Worm (Caenorhabditis elegans) whole organism, late embryonic: ENCODE data around the gene T28D6.3.
A peak's percentile ranks its signal among the peaks of the same experiment; 100 is the strongest.

Experiments used
- K02D7.2 ChIP-seq: sonication (generic microtip); optimal IDR thresholded peaks from 2 replicates; lab custom pipeline; 2017; ENCODE audit warnings: mild to moderate bottlenecking, missing genetic modification characterization, missing compliant biosample characterization
- K09A11.1 ChIP-seq: sonication (generic microtip); optimal IDR thresholded peaks from 2 replicates; lab custom pipeline; 2017; ENCODE audit warnings: antibody characterized with exemption, mild to moderate bottlenecking, missing genetic modification characterization, missing compliant biosample characterization; ENCODE audit not compliant: insufficient read depth
- T23F11.4 ChIP-seq: fragments of 200-800 bp; sonication (Bioruptor generic); optimal IDR thresholded peaks from 2 replicates; lab custom pipeline; 2018; ENCODE audit warnings: mild to moderate bottlenecking, missing genetic modification characterization, missing compliant biosample characterization
- Y22D7AL.16 ChIP-seq: sonication (generic microtip); optimal IDR thresholded peaks from 2 replicates; lab custom pipeline; 2016; ENCODE audit warnings: missing genetic modification characterization, missing compliant biosample characterization
- ama-1 ChIP-seq: fragments of 150-350 bp; optimal IDR thresholded peaks from 2 replicates; lab custom pipeline; 2014
- ceh-18 ChIP-seq: sonication (generic microtip); optimal IDR thresholded peaks from 2 replicates; lab custom pipeline; 2016; ENCODE audit warnings: missing genetic modification characterization, missing compliant biosample characterization
- ceh-31 ChIP-seq: sonication (generic microtip); optimal IDR thresholded peaks from 2 replicates; lab custom pipeline; 2016; ENCODE audit warnings: missing genetic modification characterization, missing compliant biosample characterization
- ceh-45 ChIP-seq: fragments of 200-800 bp; sonication (Bioruptor generic); IDR thresholded peaks from 2 replicates; pipeline ENCODE4 v1.3.6; 2022; ENCODE audit warnings: missing genetic modification reagents, missing genetic modification characterization, missing compliant biosample characterization
- ceh-6 ChIP-seq: fragments of 200-800 bp; sonication (Bioruptor generic); optimal IDR thresholded peaks from 2 replicates; lab custom pipeline; 2018; ENCODE audit warnings: mild to moderate bottlenecking, missing genetic modification characterization, missing compliant biosample characterization
- dmd-4 ChIP-seq: sonication (generic microtip); optimal IDR thresholded peaks from 2 replicates; lab custom pipeline; 2016; ENCODE audit warnings: borderline replicate concordance, missing genetic modification characterization, missing compliant biosample characterization
- elt-2 ChIP-seq: sonication (generic microtip); optimal IDR thresholded peaks from 2 replicates; lab custom pipeline; 2016; ENCODE audit warnings: missing genetic modification reagents, missing genetic modification characterization, missing compliant biosample characterization
- fkh-10 ChIP-seq: fragments of 150-350 bp; optimal IDR thresholded peaks from 2 replicates; lab custom pipeline; 2014; ENCODE audit warnings: missing biosample characterization, missing genetic modification reagents, missing genetic modification characterization
- fkh-6 ChIP-seq: sonication (generic microtip); optimal IDR thresholded peaks from 2 replicates; lab custom pipeline; 2016; ENCODE audit warnings: missing genetic modification characterization, missing compliant biosample characterization
- gmeb-2 ChIP-seq: sonication (generic microtip); optimal IDR thresholded peaks from 2 replicates; lab custom pipeline; 2016; ENCODE audit warnings: missing genetic modification characterization, inconsistent platforms, missing compliant biosample characterization
- hlh-13 ChIP-seq: fragments of 200-800 bp; sonication (Bioruptor generic); optimal IDR thresholded peaks from 2 replicates; lab custom pipeline; 2018; ENCODE audit warnings: mild to moderate bottlenecking, missing genetic modification characterization, missing compliant biosample characterization
- hlh-15 ChIP-seq: sonication (generic microtip); optimal IDR thresholded peaks from 2 replicates; lab custom pipeline; 2016; ENCODE audit warnings: missing genetic modification characterization, missing compliant biosample characterization
- hlh-6 ChIP-seq: sonication (generic microtip); optimal IDR thresholded peaks from 2 replicates; lab custom pipeline; 2016; ENCODE audit warnings: missing genotype, missing genetic modification characterization, missing compliant biosample characterization
- hlh-8 ChIP-seq: sonication (generic microtip); optimal IDR thresholded peaks from 2 replicates; lab custom pipeline; 2016; ENCODE audit warnings: missing genotype, missing genetic modification characterization, missing compliant biosample characterization
- lim-6 ChIP-seq: sonication (generic microtip); optimal IDR thresholded peaks from 2 replicates; lab custom pipeline; 2016; ENCODE audit warnings: missing genetic modification characterization, missing compliant biosample characterization
- lin-11 ChIP-seq: fragments of 200-800 bp; sonication (Bioruptor generic); optimal IDR thresholded peaks from 2 replicates; lab custom pipeline; 2018; ENCODE audit warnings: mild to moderate bottlenecking, missing genetic modification characterization, missing compliant biosample characterization
- madf-2 ChIP-seq: sonication (generic microtip); optimal IDR thresholded peaks from 2 replicates; lab custom pipeline; 2017; ENCODE audit warnings: missing genetic modification characterization, missing compliant biosample characterization
- nhr-11 ChIP-seq: fragments of 150-350 bp; optimal IDR thresholded peaks from 2 replicates; lab custom pipeline; 2014; ENCODE audit warnings: missing biosample characterization, missing genetic modification characterization
- pha-2 ChIP-seq: sonication (generic microtip); optimal IDR thresholded peaks from 2 replicates; lab custom pipeline; 2017; ENCODE audit warnings: mild to moderate bottlenecking, missing genetic modification characterization, missing compliant biosample characterization
- pha-4 ChIP-seq: fragments of 150-350 bp; optimal IDR thresholded peaks from 2 replicates; lab custom pipeline; 2018; ENCODE audit warnings: missing biosample characterization, missing genetic modification reagents, missing genetic modification characterization
- pros-1 ChIP-seq: fragments of 150-350 bp; optimal IDR thresholded peaks from 2 replicates; lab custom pipeline; 2014; ENCODE audit warnings: missing biosample characterization, missing genetic modification reagents, missing genetic modification characterization
- rnt-1 ChIP-seq: sonication (generic microtip); optimal IDR thresholded peaks from 2 replicates; lab custom pipeline; 2016; ENCODE audit warnings: missing genetic modification characterization, missing compliant biosample characterization
- syd-9 ChIP-seq: sonication (generic microtip); optimal IDR thresholded peaks from 2 replicates; lab custom pipeline; 2016; ENCODE audit warnings: mild to moderate bottlenecking, missing genetic modification characterization, moderate library complexity, missing compliant biosample characterization
- tbx-2 ChIP-seq: sonication (generic microtip); optimal IDR thresholded peaks from 2 replicates; lab custom pipeline; 2016; ENCODE audit warnings: missing genetic modification characterization, missing compliant biosample characterization
- tbx-7 ChIP-seq: sonication (generic microtip); optimal IDR thresholded peaks from 2 replicates; lab custom pipeline; 2016; ENCODE audit warnings: missing genotype, missing genetic modification characterization, missing compliant biosample characterization
- unc-42 ChIP-seq: sonication (generic microtip); optimal IDR thresholded peaks from 2 replicates; lab custom pipeline; 2016; ENCODE audit warnings: missing genotype, missing genetic modification characterization, missing compliant biosample characterization
- unc-55 ChIP-seq: sonication (generic microtip); optimal IDR thresholded peaks from 2 replicates; lab custom pipeline; 2017; ENCODE audit warnings: missing biosample characterization, missing genetic modification reagents, missing genetic modification characterization
- unc-86 ChIP-seq: sonication (generic microtip); optimal IDR thresholded peaks from 2 replicates; lab custom pipeline; 2016; ENCODE audit warnings: missing genetic modification characterization, missing compliant biosample characterization

Gene T28D6.3

DNA sequence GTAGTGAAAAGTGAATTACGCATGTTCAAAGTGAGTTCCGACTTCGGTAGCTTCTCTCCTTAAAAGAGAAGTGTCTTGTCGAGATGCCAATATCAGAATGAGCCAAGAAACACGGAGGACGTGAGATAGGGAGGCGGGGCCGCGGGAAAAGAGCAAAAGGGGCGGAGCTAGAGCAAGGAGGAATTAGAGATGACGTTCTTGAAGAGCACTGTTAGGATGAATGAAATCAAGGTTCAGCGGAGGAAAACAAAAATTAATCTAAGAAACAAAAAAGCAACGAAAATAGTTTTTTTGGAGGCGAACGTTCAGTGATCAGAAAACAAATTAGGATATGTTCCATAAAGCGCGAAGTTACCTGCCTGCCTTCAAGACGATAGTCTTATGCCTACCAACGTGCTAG lies 26.6 kb downstream of the T28D6.3 start, which contains the start of gene nlp-21:
Gene nlp-21, minus strand, starts transcription at position 101 of the 400 bp plus-strand sequence.
- no peak for TF ChIP-seq madf-2 (tag; lab: Kevin White, UChicago)
- TF ChIP-seq nhr-11 (tag; lab: Kevin White, UChicago): no peak
- TF ChIP-seq hlh-8: no peak
- TF ChIP-seq ceh-45 (GFP tag; lab: Robert Waterston, UW): no peak
- no peak for TF ChIP-seq pha-2 (tag; lab: Kevin White, UChicago)
- TF ChIP-seq pha-4 (tag; lab: Kevin White, UChicago): no peak
- TF ChIP-seq pros-1 (tag; lab: Kevin White, UChicago): no peak
- TF ChIP-seq rnt-1: no peak
- no peak for TF ChIP-seq K02D7.2
- TF ChIP-seq unc-86 (tag; lab: Kevin White, UChicago): no peak
- no peak for TF ChIP-seq ceh-6 (GFP tag; lab: Kevin White, UChicago)
- TF ChIP-seq hlh-13: no peak
- TF ChIP-seq ama-1 (lab: Kevin White, UChicago): no peak
- TF ChIP-seq T23F11.4 (GFP tag; lab: Kevin White, UChicago): no peak
- no peak for TF ChIP-seq lin-11 (tag; lab: Kevin White, UChicago)

DNA sequence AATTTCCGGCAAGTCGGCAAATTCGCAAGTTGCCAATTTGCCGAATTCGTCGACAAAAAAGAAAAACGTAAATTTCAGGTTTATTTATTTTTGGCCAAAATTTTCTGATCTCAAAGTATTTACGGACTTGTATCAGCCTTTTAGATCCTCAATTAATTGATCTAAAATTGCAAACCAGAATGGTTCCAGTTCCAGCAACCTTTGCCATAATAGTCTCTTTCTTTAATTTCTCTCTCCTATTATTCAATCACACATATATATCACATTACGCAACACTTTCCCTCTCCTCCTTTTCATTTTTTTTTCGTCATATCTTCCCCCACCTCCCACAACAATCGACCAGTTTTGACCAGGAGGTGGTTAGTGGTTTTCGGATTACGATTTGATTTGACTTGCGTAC lies 30.9 kb downstream of the T28D6.3 start, which contains the start of gene Y47D3B.3:
Gene Y47D3B.3, plus strand, starts transcription at position 301 of the 400 bp plus-strand sequence.
- no peak for TF ChIP-seq tbx-2 (tag; lab: Kevin White, UChicago)
- no peak for TF ChIP-seq fkh-10 (GFP tag; lab: Kevin White, UChicago)
- no peak for TF ChIP-seq T23F11.4 (GFP tag; lab: Kevin White, UChicago)
- TF ChIP-seq elt-2 (tag; lab: Kevin White, UChicago): no peak
- no peak for TF ChIP-seq ama-1 (lab: Kevin White, UChicago)
- no peak for TF ChIP-seq hlh-6 (tag; lab: Kevin White, UChicago)
- TF ChIP-seq ceh-18: no peak
- no peak for TF ChIP-seq pha-4 (tag; lab: Kevin White, UChicago)
- no peak for TF ChIP-seq rnt-1
- no peak for TF ChIP-seq ceh-31 (tag; lab: Kevin White, UChicago)
- no peak for TF ChIP-seq unc-42 (tag; lab: Kevin White, UChicago)
- no peak for TF ChIP-seq gmeb-2
- TF ChIP-seq lim-6 (tag; lab: Kevin White, UChicago): no peak
- no peak for TF ChIP-seq pha-2 (tag; lab: Kevin White, UChicago)
- TF ChIP-seq Y22D7AL.16 (tag; lab: Kevin White, UChicago): no peak
- TF ChIP-seq unc-86 (tag; lab: Kevin White, UChicago): no peak
- no peak for TF ChIP-seq dmd-4 (tag; lab: Kevin White, UChicago)
- TF ChIP-seq tbx-7 (tag; lab: Kevin White, UChicago): no peak
- TF ChIP-seq fkh-6 (tag; lab: Kevin White, UChicago): no peak

DNA sequence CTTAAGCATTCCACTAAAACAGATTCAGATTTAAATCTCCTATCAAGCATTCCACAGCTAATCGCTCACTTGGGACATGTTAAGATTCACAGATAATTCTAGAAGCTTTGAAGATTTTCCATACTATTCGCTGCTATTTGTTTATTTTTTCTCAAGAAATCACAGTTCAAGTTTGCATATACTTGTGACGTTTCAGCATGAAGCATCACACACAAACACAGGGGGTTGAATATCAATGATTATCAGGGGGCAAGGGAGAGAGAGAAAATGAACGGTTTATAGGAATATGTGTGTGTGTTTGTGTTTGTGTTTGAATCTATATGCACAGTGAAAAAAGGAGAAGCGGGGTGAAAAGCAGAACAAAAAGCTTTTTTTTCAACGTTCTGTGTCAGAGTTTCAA lies 36.1 kb downstream of the T28D6.3 start, which contains the start of gene Y47D3B.12:
Gene Y47D3B.12, plus strand, starts transcription at position 301 of the 400 bp plus-strand sequence.
- no peak for TF ChIP-seq hlh-15 (tag; lab: Kevin White, UChicago)

DNA sequence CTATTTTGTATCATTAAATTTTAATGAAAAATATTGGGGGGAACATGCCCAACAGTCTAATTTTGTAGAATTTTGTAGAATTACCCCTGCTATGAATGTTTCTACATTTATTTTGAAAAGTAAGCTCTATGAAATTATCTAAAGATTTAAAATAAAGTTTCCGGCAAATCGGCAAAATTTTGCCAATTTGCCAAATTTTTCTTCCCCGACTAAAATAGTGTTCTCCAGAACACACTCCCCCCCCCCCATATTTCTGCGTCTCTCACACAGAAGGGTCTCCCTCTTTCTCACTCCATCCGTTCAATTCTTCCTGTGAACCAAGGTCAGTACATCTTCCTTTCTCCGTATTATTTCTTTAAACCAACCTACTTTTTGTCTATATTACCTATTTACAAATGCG lies 38.5 kb downstream of the T28D6.3 start, which contains the start of gene Y47D3B.4:
Gene Y47D3B.4, plus strand, starts transcription at position 301 of the 400 bp plus-strand sequence.
- TF ChIP-seq syd-9 (tag; lab: Kevin White, UChicago): no peak
- TF ChIP-seq, all 69 proteins: peak for 0

DNA sequence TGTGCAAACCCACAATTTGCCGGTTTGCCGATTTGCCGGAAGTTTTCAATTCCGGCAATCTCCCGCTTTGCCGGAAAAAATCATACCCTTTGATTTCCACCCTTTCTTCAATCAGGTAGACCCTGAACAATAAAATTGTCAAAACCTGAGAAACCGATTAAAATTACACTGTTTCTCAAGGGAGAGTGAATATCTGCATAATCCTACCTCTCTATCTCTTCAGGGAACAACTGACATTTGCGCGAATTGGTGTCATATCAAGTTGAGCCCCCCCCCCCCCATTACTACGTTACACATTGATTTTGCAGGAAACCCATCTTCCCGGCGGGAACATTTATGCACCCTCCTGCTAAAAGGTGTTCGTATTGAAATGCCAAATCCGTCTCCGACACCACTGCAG lies 43.8 kb downstream of the T28D6.3 start, which contains the start of gene twk-31:
Gene twk-31, plus strand, starts transcription at position 301 of the 400 bp plus-strand sequence.
- TF ChIP-seq unc-55 (GFP tag; lab: Kevin White, UChicago) (peak; percentile 31), rnt-1 (no peak), K09A11.1 (tag; lab: Kevin White, UChicago) (no peak)
